Fruit fly (Drosophila melanogaster): ENCODE results near the gene CG14982.
A peak's percentile ranks its signal among the peaks of the same experiment; 100 is the strongest.

The CG14982 gene

dm6 chr3L:3912134-3912533 lies 30.4 kb upstream of the CG14982 start:
- TF ChIP-seq kay (GFP tag; ENCODE audit: borderline replicate concordance): no peak
- peak; percentile 48 for TF ChIP-seq tj (GFP tag; optimal IDR thresholded peaks at IDR 0.05)

dm6 chr3L:3923631-3924274 lies 18.8 kb upstream of the CG14982 start:
- TF ChIP-seq kay (GFP tag; ENCODE audit: borderline replicate concordance) (peak; percentile 34), CG7045 (GFP tag; optimal IDR thresholded peaks at IDR 0.05) (no peak), CG12768 (GFP tag; optimal IDR thresholded peaks at IDR 0.05) (peak; percentile 46), toe (GFP tag; optimal IDR thresholded peaks at IDR 0.05) (no peak), cic (GFP tag; optimal IDR thresholded peaks at IDR 0.05) (peak; percentile 59), cnc (optimal IDR thresholded peaks at IDR 0.05) (no peak), Hr96 (GFP tag; optimal IDR thresholded peaks at IDR 0.05) (no peak), CG14711 (tag; optimal IDR thresholded peaks at IDR 0.05) (no peak), CG7101 (tag; optimal IDR thresholded peaks at IDR 0.05) (no peak), Crg-1 (GFP tag; optimal IDR thresholded peaks at IDR 0.05) (no peak), tj (GFP tag; optimal IDR thresholded peaks at IDR 0.05) (peak; percentile 3), Clk (GFP tag; optimal IDR thresholded peaks at IDR 0.05) (no peak), CG1620 (GFP tag; optimal IDR thresholded peaks at IDR 0.05) (no peak), Mnt (GFP tag; optimal IDR thresholded peaks at IDR 0.05) (no peak), CG11617 (GFP tag; optimal IDR thresholded peaks at IDR 0.05) (no peak)

- no peak for TF ChIP-seq pad (GFP tag; optimal IDR thresholded peaks at IDR 0.05)
- no peak for TF ChIP-seq bab1 (GFP tag; optimal IDR thresholded peaks at IDR 0.05)
- no peak for TF ChIP-seq CG5204 (GFP tag; optimal IDR thresholded peaks at IDR 0.05)
- TF ChIP-seq cic (GFP tag; optimal IDR thresholded peaks at IDR 0.05): peak; percentile 93
- TF ChIP-seq ovo (GFP tag; optimal IDR thresholded peaks at IDR 0.05): peak; percentile 78
- no peak for TF ChIP-seq Clk (GFP tag; optimal IDR thresholded peaks at IDR 0.05)
- peak; percentile 42 for TF ChIP-seq kay (GFP tag; ENCODE audit: borderline replicate concordance)
- TF ChIP-seq CG7045 (GFP tag; optimal IDR thresholded peaks at IDR 0.05): no peak
- TF ChIP-seq cnc (optimal IDR thresholded peaks at IDR 0.05): no peak
- no peak for TF ChIP-seq CG1620 (GFP tag; optimal IDR thresholded peaks at IDR 0.05)
- TF ChIP-seq CG12768 (GFP tag; optimal IDR thresholded peaks at IDR 0.05): peak; percentile 38
- TF ChIP-seq Crg-1 (GFP tag; optimal IDR thresholded peaks at IDR 0.05): no peak
- no peak for TF ChIP-seq CG33017 (tag; optimal IDR thresholded peaks at IDR 0.05)
- no peak for TF ChIP-seq Hr96 (GFP tag; optimal IDR thresholded peaks at IDR 0.05)
- peak; percentile 42 for TF ChIP-seq Mnt (GFP tag; optimal IDR thresholded peaks at IDR 0.05)
These were observed 17.0 kb upstream of the CG14982 start for dm6 chr3L:3925487-3925886.

- TF ChIP-seq Mnt (GFP tag; optimal IDR thresholded peaks at IDR 0.05) (peak; percentile 10), cic (GFP tag; optimal IDR thresholded peaks at IDR 0.05) (peak; percentile 44), Hr96 (GFP tag; optimal IDR thresholded peaks at IDR 0.05) (no peak), tj (GFP tag; optimal IDR thresholded peaks at IDR 0.05) (peak; percentile 54), pad (GFP tag; optimal IDR thresholded peaks at IDR 0.05) (peak; percentile 92), CG14711 (tag; optimal IDR thresholded peaks at IDR 0.05) (no peak), cnc (optimal IDR thresholded peaks at IDR 0.05) (peak in 1 of 2 experiments; percentile 65), ovo (GFP tag; optimal IDR thresholded peaks at IDR 0.05) (peak; percentile 34)
These were observed 16.2 kb upstream of the CG14982 start for dm6 chr3L:3926191-3926765.

- no peak for TF ChIP-seq Crg-1 (GFP tag; optimal IDR thresholded peaks at IDR 0.05)
These were observed 15.0 kb upstream of the CG14982 start for dm6 chr3L:3927462-3927861.

- TF ChIP-seq CG7101 (tag; optimal IDR thresholded peaks at IDR 0.05) (peak; percentile 97), cic (GFP tag; optimal IDR thresholded peaks at IDR 0.05) (peak; percentile 94), toe (GFP tag; optimal IDR thresholded peaks at IDR 0.05) (peak; percentile 92), cnc (optimal IDR thresholded peaks at IDR 0.05) (no peak), pad (GFP tag; optimal IDR thresholded peaks at IDR 0.05) (peak; percentile 88), CG12768 (GFP tag; optimal IDR thresholded peaks at IDR 0.05) (peak; percentile 98), CG5204 (GFP tag; optimal IDR thresholded peaks at IDR 0.05) (peak; percentile 96), CG7045 (GFP tag; optimal IDR thresholded peaks at IDR 0.05) (peak; percentile 96), CG11617 (GFP tag; optimal IDR thresholded peaks at IDR 0.05) (peak; percentile 98), Clk (GFP tag; optimal IDR thresholded peaks at IDR 0.05) (peak; percentile 97), ovo (GFP tag; optimal IDR thresholded peaks at IDR 0.05) (peak; percentile 92), CG33017 (tag; optimal IDR thresholded peaks at IDR 0.05) (peak; percentile 94), kay (GFP tag; ENCODE audit: borderline replicate concordance) (peak; percentile 94), tj (GFP tag; optimal IDR thresholded peaks at IDR 0.05) (peak; percentile 99), Crg-1 (GFP tag; optimal IDR thresholded peaks at IDR 0.05) (peak; percentile 94), CG14711 (tag; optimal IDR thresholded peaks at IDR 0.05) (peak; percentile 90), Hr96 (GFP tag; optimal IDR thresholded peaks at IDR 0.05) (peak; percentile 97), bab1 (GFP tag; optimal IDR thresholded peaks at IDR 0.05) (peak; percentile 82), CG1620 (GFP tag; optimal IDR thresholded peaks at IDR 0.05) (peak; percentile 95), Mnt (GFP tag; optimal IDR thresholded peaks at IDR 0.05) (peak; percentile 87)
These were observed 14.1 kb upstream of the CG14982 start for dm6 chr3L:3928205-3928942.
